Worm (Caenorhabditis elegans) whole organism, early embryonic: ENCODE data around the gene F54F7.9.

Source experiments
- aly-1 ChIP-seq: sonication (generic microtip); optimal IDR thresholded peaks from 2 replicates; lab custom pipeline; 2016; ENCODE audit warnings: missing genetic modification characterization, missing compliant biosample characterization
- ama-1 ChIP-seq: fragments of 150-350 bp; optimal IDR thresholded peaks from 2 replicates; lab custom pipeline; 2014

DNA sequence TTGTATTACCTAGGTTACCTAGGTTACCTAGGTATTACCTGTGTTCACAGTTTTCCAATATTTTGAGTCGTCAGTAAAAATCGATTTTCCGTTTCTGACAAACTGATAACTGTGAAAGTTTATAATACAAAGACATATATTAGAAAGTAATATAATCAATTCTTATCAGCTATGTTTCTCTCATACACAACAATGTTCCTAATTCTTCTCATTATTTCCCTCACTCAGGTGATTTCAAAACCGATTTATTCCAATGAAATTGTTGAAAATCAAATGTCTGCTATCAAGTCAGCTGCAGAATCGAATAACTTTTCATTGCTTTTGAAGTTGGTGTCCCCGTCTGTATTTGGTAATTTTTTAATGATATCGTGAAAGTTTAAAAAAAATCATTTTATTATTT is 44.5 kb downstream of the F54F7.9 start, which contains the start of gene C34E11.4:
- no peak for TF ChIP-seq ama-1 (lab: Kevin White, UChicago)
- TF ChIP-seq aly-1 (tag; lab: Kevin White, UChicago), result no peak
